Worm (Caenorhabditis elegans): ENCODE data around the gene gba-1.

- TF ChIP-seq elt-2 (tag; optimal IDR thresholded peaks at IDR 0.05) (no peak), pqm-1 (tag; optimal IDR thresholded peaks at IDR 0.05) (no peak), unc-62 (GFP tag; optimal IDR thresholded peaks at IDR 0.05) (no peak), elt-1 (tag; optimal IDR thresholded peaks at IDR 0.05) (no peak), zag-1 (tag; optimal IDR thresholded peaks at IDR 0.05) (no peak), sea-2 (GFP tag; optimal IDR thresholded peaks at IDR 0.05) (no peak), elt-3 (tag; optimal IDR thresholded peaks at IDR 0.05) (no peak), nhr-237 (tag; optimal IDR thresholded peaks at IDR 0.05) (no peak)
Measured at ce11 chrII:2145566-2145965, 31.0 kb upstream of the gba-1 start, which contains the start of gene C40A11.6.
